Worm (Caenorhabditis elegans) whole organism, L4/young adult: ENCODE results near the gene msd-4.

Experiments
- W03F9.2 ChIP-seq: fragments of 150-350 bp; optimal IDR thresholded peaks from 2 replicates; lab custom pipeline; 2014; ENCODE audit warnings: missing biosample characterization, missing genetic modification characterization
- dao-5 ChIP-seq: sonication (generic microtip); optimal IDR thresholded peaks from 2 replicates; lab custom pipeline; 2016; ENCODE audit warnings: missing genotype, missing genetic modification characterization, moderate library complexity, missing compliant biosample characterization
- him-1 ChIP-seq: sonication (generic microtip); optimal IDR thresholded peaks from 2 replicates; lab custom pipeline; 2016; ENCODE audit warnings: missing genotype, missing genetic modification reagents, missing genetic modification characterization, missing compliant biosample characterization

- no peak for TF ChIP-seq W03F9.2 (tag; lab: Kevin White, UChicago)
- TF ChIP-seq dao-5 = no peak
- no peak for TF ChIP-seq him-1
Observed at ce11 chrIII:4890997-4891396, 22.5 kb upstream of the msd-4 start, which contains the start of gene F26F4.5.
